Worm (Caenorhabditis elegans): ENCODE results near the gene ift-81.

- TF ChIP-seq flt-1 (GFP tag; IDR thresholded peaks at IDR 0.05): no peak
- TF ChIP-seq cog-1 (tag; optimal IDR thresholded peaks at IDR 0.05): no peak
- TF ChIP-seq ztf-29 (GFP tag; IDR thresholded peaks at IDR 0.05): no peak
- no peak for TF ChIP-seq ref-1 (GFP tag; conservative IDR thresholded peaks at IDR 0.05)
- TF ChIP-seq med-1 (GFP tag; optimal IDR thresholded peaks at IDR 0.05; ENCODE audit: insufficient read depth): no peak
- TF ChIP-seq T22C8.4 (GFP tag; IDR thresholded peaks at IDR 0.05): no peak
- TF ChIP-seq ztf-23 (GFP tag; IDR thresholded peaks at IDR 0.05): no peak
- no peak for TF ChIP-seq klf-2 (GFP tag; conservative IDR thresholded peaks at IDR 0.05)
These were observed 49.5 kb downstream of the ift-81 start for ce11 chrX:5347856-5348255.
